Worm (Caenorhabditis elegans) whole organism, L3 larva: ENCODE results near the gene slcr-46.2.

ENCODE experiments used
- ZK546.5 ChIP-seq: sonication (generic microtip); optimal IDR thresholded peaks from 2 replicates; lab custom pipeline; 2017; ENCODE audit warnings: missing biosample characterization, missing genetic modification characterization
- ama-1 ChIP-seq: fragments of 150-350 bp; optimal IDR thresholded peaks from 2 replicates; lab custom pipeline; 2018
- ceh-16 ChIP-seq: sonication (generic microtip); optimal IDR thresholded peaks from 2 replicates; lab custom pipeline; 2017; ENCODE audit warnings: missing biosample characterization, missing genetic modification characterization
- ceh-28 ChIP-seq: fragments of 150-350 bp; optimal IDR thresholded peaks from 2 replicates; lab custom pipeline; 2014; ENCODE audit warnings: missing biosample characterization, missing genetic modification reagents, missing genetic modification characterization
- egl-27 ChIP-seq: sonication (generic microtip); optimal IDR thresholded peaks from 4 replicates; lab custom pipeline; 2017; ENCODE audit warnings: missing biosample characterization, missing genetic modification reagents, missing genetic modification characterization
- elt-2 ChIP-seq: sonication (generic microtip); optimal IDR thresholded peaks from 2 replicates; lab custom pipeline; 2016; ENCODE audit warnings: missing genetic modification reagents, mild to moderate bottlenecking, missing genetic modification characterization, missing compliant biosample characterization
- elt-3 ChIP-seq, 3 experiments: fragments of 150-350 bp in 1 of 3; sonication (generic microtip) in 2 of 3; optimal IDR thresholded peaks; 2 replicates in 2 of 3; 4 replicates in 1 of 3; lab custom pipeline; 2014 to 2017; ENCODE audit warnings: missing biosample characterization in 3 of 3, missing genetic modification characterization in 3 of 3
- fkh-2 ChIP-seq: fragments of 150-350 bp; optimal IDR thresholded peaks from 2 replicates; lab custom pipeline; 2014; ENCODE audit warnings: missing biosample characterization, missing genetic modification reagents, missing genetic modification characterization
- hmg-11 ChIP-seq: sonication (generic microtip); optimal IDR thresholded peaks from 2 replicates; lab custom pipeline; 2016; ENCODE audit warnings: missing genetic modification characterization, missing compliant biosample characterization
- jun-1 ChIP-seq: fragments of 150-350 bp; optimal IDR thresholded peaks from 2 replicates; lab custom pipeline; 2014; ENCODE audit warnings: missing biosample characterization, missing genetic modification reagents, missing genetic modification characterization
- lin-15B ChIP-seq: fragments of 150-350 bp; optimal IDR thresholded peaks from 2 replicates; lab custom pipeline; 2014; ENCODE audit warnings: missing biosample characterization, missing genetic modification characterization
- lin-39 ChIP-seq: fragments of 150-350 bp; optimal IDR thresholded peaks from 2 replicates; lab custom pipeline; 2018; ENCODE audit warnings: missing biosample characterization, missing genetic modification reagents, missing genetic modification characterization
- mml-1 ChIP-seq: fragments of 150-350 bp; sonication (generic microtip); optimal IDR thresholded peaks from 3 replicates; lab custom pipeline; 2014; ENCODE audit warnings: missing biosample characterization, missing genetic modification characterization
- nfya-1 ChIP-seq: sonication (generic microtip); optimal IDR thresholded peaks from 2 replicates; lab custom pipeline; 2017; ENCODE audit warnings: missing genetic modification characterization, mild to moderate bottlenecking, missing compliant biosample characterization, antibody characterized with exemption, moderate library complexity; ENCODE audit not compliant: insufficient read depth
- nhr-28 ChIP-seq: fragments of 150-350 bp; optimal IDR thresholded peaks from 2 replicates; lab custom pipeline; 2014; ENCODE audit warnings: missing biosample characterization, missing genetic modification characterization
- nhr-43 ChIP-seq: sonication (generic microtip); optimal IDR thresholded peaks from 2 replicates; lab custom pipeline; 2016; ENCODE audit warnings: mild to moderate bottlenecking, missing genetic modification characterization, missing compliant biosample characterization; ENCODE audit not compliant: poor library complexity, severe bottlenecking
- nhr-77 ChIP-seq: fragments of 150-350 bp; optimal IDR thresholded peaks from 2 replicates; lab custom pipeline; 2014; ENCODE audit warnings: missing biosample characterization, missing genetic modification characterization
- pha-4 ChIP-seq: fragments of 150-350 bp; optimal IDR thresholded peaks from 2 replicates; lab custom pipeline; 2014; ENCODE audit warnings: missing biosample characterization, missing genetic modification reagents, missing genetic modification characterization
- pqm-1 ChIP-seq: fragments of 150-350 bp; optimal IDR thresholded peaks from 2 replicates; lab custom pipeline; 2017; ENCODE audit warnings: missing biosample characterization, missing genetic modification characterization, inconsistent platforms
- snpc-4 ChIP-seq: fragments of 150-350 bp; optimal IDR thresholded peaks from 2 replicates; lab custom pipeline; 2014; ENCODE audit warnings: missing biosample characterization, missing genetic modification characterization
- tbx-2 ChIP-seq: sonication (generic microtip); optimal IDR thresholded peaks from 2 replicates; lab custom pipeline; 2016; ENCODE audit warnings: mild to moderate bottlenecking, missing genetic modification characterization, missing compliant biosample characterization
- unc-39 ChIP-seq: sonication (generic microtip); optimal IDR thresholded peaks from 4 replicates; lab custom pipeline; 2017; ENCODE audit warnings: missing biosample characterization, missing genetic modification characterization
- unc-62 ChIP-seq: fragments of 150-350 bp; sonication (generic microtip); optimal IDR thresholded peaks from 4 replicates; lab custom pipeline; 2014; ENCODE audit warnings: missing biosample characterization, missing genetic modification reagents, missing genetic modification characterization
- zag-1 ChIP-seq: fragments of 150-350 bp; optimal IDR thresholded peaks from 2 replicates; lab custom pipeline; 2014; ENCODE audit warnings: missing biosample characterization, missing genetic modification characterization
- ztf-11 ChIP-seq: fragments of 150-350 bp; optimal IDR thresholded peaks from 2 replicates; lab custom pipeline; 2014; ENCODE audit warnings: missing biosample characterization, missing genetic modification characterization
- ztf-4 ChIP-seq: fragments of 150-350 bp; optimal IDR thresholded peaks from 2 replicates; lab custom pipeline; 2014; ENCODE audit warnings: missing biosample characterization, missing genetic modification characterization

The slcr-46.2 gene

DNA sequence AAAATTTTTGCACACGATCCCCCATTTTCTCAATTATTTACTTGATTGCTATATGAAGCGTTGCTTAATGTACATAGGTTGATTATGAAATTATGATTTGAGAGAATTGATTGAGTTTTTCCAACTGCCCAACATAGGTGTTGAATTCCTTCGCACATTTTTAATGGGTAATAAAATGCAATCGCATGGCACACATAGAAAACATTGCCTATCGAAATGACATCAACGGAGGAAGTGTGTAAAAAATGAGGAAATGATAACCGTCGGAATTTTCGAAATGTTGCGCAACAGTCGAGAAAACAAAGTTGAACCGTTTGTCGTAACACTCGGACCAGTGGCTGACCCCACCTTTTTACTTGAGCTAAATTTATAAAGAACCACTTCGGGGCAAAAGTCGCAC is 9.4 kb upstream of the slcr-46.2 start:
- TF ChIP-seq elt-2 (tag; lab: Kevin White, UChicago), result peak; percentile 4
- TF ChIP-seq, all 47 proteins: peak for 1; not testable (repeated sequence) for 46

DNA sequence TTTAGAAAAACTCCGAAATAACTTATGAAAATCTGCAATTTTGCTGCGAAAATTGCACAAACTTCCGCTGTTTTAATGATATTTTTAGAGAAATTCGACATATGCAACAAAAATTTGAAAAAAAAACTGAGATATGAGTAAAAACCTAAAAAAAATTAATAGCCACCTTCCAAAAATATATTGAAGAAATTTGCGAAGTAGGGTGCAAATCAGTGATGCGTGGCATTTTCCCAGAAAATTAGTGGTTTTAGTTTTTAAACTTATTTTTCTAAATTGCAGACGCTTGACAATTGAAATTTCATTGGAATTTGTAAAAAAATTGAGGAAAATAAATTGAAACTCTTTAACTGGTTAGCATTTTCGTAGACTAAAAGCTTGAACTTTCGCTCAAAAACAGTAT is 9.0 kb upstream of the slcr-46.2 start, which contains the start of gene C25F9.13:
TSS of gene C25F9.13 (minus strand) at position 101 of the 400 bp plus-strand sequence.
- TF ChIP-seq mml-1, result no peak
- no peak for TF ChIP-seq ztf-4
- no peak for TF ChIP-seq tbx-2 (tag; lab: Kevin White, UChicago)
- no peak for TF ChIP-seq ama-1 (lab: Kevin White, UChicago)

DNA sequence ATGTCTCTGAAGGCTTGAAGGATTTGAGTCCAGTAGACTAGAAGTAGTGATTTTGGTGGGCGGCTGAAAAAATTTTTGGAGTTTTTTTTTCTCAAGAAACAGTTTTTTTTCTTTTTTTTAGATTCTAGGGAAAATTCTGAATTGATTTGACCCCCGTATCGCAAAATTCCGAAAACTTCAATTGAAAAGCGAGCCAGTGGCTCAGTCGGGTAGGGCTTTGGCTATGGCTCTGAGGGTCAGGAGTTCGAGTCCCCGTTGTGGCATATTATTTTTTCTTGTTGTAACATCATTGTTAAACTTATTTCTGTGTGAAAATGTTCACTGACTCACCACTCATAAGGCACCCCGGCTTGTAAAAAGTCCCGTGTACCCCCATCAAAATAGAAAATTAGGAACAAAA is 8.5 kb upstream of the slcr-46.2 start:
- TF ChIP-seq jun-1 (tag; lab: Kevin White, UChicago), result no peak

DNA sequence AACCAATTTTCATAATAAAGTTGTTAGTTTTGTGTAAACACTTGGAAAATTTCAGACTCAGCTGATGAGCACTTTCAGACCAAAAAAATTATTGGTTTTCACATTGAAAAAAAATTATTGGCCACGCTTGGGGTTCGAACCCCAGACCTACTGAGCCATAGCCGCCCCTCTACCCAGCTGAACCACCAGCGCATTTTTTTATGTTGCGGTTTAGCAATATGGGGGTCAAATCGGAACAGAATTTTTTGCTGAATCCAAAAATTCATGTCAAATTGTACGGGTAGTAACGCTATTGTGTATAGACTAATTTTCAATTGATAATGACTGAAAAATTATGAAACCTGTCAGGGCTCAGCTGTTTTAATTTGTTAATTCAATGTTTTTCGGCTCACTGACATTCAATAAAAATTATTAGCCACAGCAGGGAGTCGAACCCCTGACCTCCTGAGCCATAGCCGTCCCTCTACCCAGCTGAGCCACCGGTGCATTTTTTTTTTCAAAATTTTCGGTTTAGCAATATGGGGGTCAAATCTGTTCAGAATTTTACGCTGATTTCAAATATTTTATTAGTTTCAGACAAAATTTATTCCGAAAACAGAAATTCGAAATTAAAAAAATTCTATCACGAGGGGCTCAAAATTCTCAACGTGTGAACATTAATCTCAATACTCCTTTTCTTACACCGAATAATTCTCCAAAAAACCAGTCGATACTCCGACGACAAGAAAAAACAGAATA is 6.8 kb upstream of the slcr-46.2 start:
- TF ChIP-seq nhr-77 (tag; lab: Kevin White, UChicago), result no peak
- TF ChIP-seq unc-39 (tag; lab: Kevin White, UChicago), result no peak
- TF ChIP-seq fkh-2 (tag; lab: Kevin White, UChicago), result no peak
- no peak for TF ChIP-seq ceh-16 (tag; lab: Kevin White, UChicago)
- TF ChIP-seq, all 47 proteins: peak for 0

DNA sequence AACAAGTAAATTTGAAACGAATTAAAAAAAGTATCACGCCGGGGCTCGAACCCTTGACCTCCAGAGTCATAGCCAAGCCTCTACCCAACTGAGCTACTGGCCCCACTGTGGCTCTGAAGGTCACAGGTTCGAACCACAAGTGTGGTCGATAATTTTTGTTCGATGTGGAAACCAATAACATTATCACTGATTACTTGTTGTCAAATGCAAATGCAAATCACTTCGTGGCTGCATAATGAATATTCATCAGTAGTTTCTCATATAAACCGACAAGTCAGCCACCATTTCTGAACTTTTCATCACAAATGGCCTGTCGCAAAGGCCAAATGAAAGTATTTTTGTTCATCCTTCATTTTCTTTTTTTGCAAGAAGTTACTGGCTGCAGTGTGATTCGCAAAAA is 4.8 kb upstream of the slcr-46.2 start, which contains the start of gene C25F9.8:
TSS of gene C25F9.8 (plus strand) at position 301 of the 400 bp plus-strand sequence.
- no peak for TF ChIP-seq jun-1 (tag; lab: Kevin White, UChicago)
- TF ChIP-seq egl-27 (tag; lab: Kevin White, UChicago), result no peak
- TF ChIP-seq hmg-11 (tag; lab: Kevin White, UChicago), result no peak
- no peak for TF ChIP-seq ceh-28 (tag; lab: Kevin White, UChicago)
- no peak for TF ChIP-seq unc-62 (GFP tag; lab: Kevin White, UChicago)
- no peak for TF ChIP-seq ztf-11 (tag; lab: Kevin White, UChicago)
- TF ChIP-seq unc-39 (tag; lab: Kevin White, UChicago), result no peak

DNA sequence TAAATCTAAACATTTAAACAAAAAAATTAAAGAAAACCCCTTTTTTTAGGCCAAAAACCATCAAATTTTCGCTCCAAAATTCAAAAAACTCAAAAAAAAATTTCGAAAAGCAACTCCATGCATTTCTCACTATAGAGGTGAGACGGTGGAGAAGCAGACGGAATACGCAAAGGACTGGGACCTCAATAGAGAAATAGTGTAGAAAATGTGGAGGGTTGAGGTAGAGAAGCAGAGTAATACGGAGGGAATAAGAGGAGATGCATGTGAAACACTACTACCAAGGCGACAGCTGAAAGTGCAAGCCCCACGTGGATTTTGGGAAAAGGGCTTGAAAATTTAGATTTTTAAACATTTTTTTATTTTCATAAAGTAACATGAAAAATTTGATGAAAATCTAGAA is 1.3 kb upstream of the slcr-46.2 start:
- peak; percentile 33 for TF ChIP-seq nfya-1 (tag; lab: Kevin White, UChicago)
- TF ChIP-seq ztf-11 (tag; lab: Kevin White, UChicago), result no peak
- TF ChIP-seq hmg-11 (tag; lab: Kevin White, UChicago), result peak; percentile 55

DNA sequence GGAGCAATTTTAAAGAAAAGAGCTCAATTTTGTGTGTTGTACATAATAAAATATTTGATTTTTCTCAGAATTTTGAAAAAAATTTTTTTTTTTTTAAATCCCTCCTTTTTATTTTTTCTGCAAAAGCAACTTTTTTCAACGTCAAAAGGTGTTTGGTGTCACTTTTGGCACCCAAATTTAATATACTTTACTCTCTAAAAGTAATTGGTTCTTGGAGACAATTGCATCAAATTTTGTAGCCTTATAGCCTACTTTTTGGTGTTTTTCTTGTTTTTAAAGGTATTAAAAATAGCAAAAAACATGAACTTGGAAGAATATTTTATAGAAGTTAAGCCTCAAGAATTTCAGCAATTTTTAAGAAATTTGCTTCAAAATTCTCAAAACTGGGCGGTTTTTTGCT is 9.0 kb downstream of the slcr-46.2 start, which contains the start of gene srw-84:
TSS of gene srw-84 (plus strand) at position 301 of the 400 bp plus-strand sequence.
- no peak for TF ChIP-seq ZK546.5
- no peak for TF ChIP-seq ama-1 (lab: Kevin White, UChicago)
- TF ChIP-seq elt-3 (tag; optimal IDR thresholded peaks at IDR 0.05; lab: Kevin White, UChicago), result no peak
- TF ChIP-seq lin-39 (tag; lab: Kevin White, UChicago), result no peak
- no peak for TF ChIP-seq tbx-2 (tag; lab: Kevin White, UChicago)
- no peak for TF ChIP-seq nhr-43 (tag; lab: Kevin White, UChicago)
- no peak for TF ChIP-seq zag-1
- no peak for TF ChIP-seq nhr-28 (tag; lab: Kevin White, UChicago)
- TF ChIP-seq lin-15B, result no peak

DNA sequence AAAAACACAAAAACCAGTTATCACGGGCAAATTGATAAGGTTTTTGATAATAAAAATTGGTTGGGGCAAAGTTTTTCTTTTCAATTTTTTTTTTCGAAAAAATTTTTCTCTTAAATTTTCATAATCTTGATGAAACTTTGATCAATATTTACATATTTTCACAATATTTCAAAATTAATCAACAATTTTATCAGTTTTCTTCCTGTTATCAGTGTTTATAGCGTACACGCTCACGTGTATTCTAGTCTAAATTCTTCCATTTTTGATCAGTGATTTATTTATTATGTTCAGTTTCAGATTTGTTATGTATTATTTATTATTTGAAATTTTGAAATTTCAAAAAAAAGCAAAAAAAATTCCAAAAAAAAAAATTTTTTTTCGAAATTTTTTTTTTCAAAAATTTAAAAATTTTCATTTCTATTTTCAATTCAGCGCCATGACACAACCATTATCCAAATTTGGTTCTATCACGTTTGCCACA is 12.9 kb downstream of the slcr-46.2 start, which contains the start of gene nceh-1:
TSS of gene nceh-1 (plus strand) at position 431 of the 481 bp plus-strand sequence.
- TF ChIP-seq pha-4 (tag; lab: Kevin White, UChicago) (peak; percentile 85), snpc-4 (tag; lab: Kevin White, UChicago) (no peak), elt-2 (tag; lab: Kevin White, UChicago) (peak; percentile 85), pqm-1 (peak; percentile 21)
